Fruit fly (Drosophila melanogaster) whole organism, embryonic: Measurements from ENCODE around the gene EMC3.

Experiments used
- Aef1 ChIP-seq: fragments of 200-800 bp; sonication (Bioruptor generic); IDR thresholded peaks from 3 replicates; pipeline ENCODE4 v1.3.6; 2022; ENCODE audit warnings: missing biosample characterization, missing genetic modification characterization
- B-H2 ChIP-seq: fragments of 200-800 bp; sonication (Bioruptor generic); optimal IDR thresholded peaks from 2 replicates; lab custom pipeline; 2018; ENCODE audit warnings: missing biosample characterization, mild to moderate bottlenecking, missing genetic modification characterization
- CG10431 ChIP-seq: fragments of 200-800 bp; sonication (Bioruptor generic); optimal IDR thresholded peaks from 3 replicates; lab custom pipeline; 2018; ENCODE audit warnings: missing biosample characterization, mild to moderate bottlenecking, missing genetic modification characterization
- CG11247 ChIP-seq: fragments of 200-800 bp; sonication (Bioruptor generic); IDR thresholded peaks from 2 replicates; pipeline ENCODE4 v1.3.6; 2022; ENCODE audit warnings: missing biosample characterization, missing genetic modification characterization
- CG11456 ChIP-seq: fragments of 200-800 bp; sonication (Bioruptor generic); IDR thresholded peaks from 3 replicates; pipeline ENCODE4 v1.3.6; 2022; ENCODE audit warnings: missing biosample characterization, missing genetic modification characterization
- CG11504 ChIP-seq: fragments of 200-800 bp; sonication (Bioruptor generic); optimal IDR thresholded peaks from 3 replicates; lab custom pipeline; 2019; ENCODE audit warnings: missing biosample characterization, mild to moderate bottlenecking, missing genetic modification characterization, moderate library complexity
- CG11695 ChIP-seq: fragments of 200-800 bp; sonication (Bioruptor generic); IDR thresholded peaks from 3 replicates; pipeline ENCODE4 v1.3.6; 2022; ENCODE audit warnings: missing biosample characterization, missing genetic modification characterization
- CG11723 ChIP-seq: fragments of 200-800 bp; sonication (Bioruptor generic); optimal IDR thresholded peaks from 2 replicates; lab custom pipeline; 2017; ENCODE audit warnings: missing biosample characterization, mild to moderate bottlenecking, missing genetic modification characterization
- CG12155 ChIP-seq: fragments of 200-800 bp; sonication (Bioruptor generic); optimal IDR thresholded peaks from 3 replicates; lab custom pipeline; 2016; ENCODE audit warnings: missing biosample characterization, missing genetic modification characterization
- CG12236 ChIP-seq: fragments of 200-800 bp; sonication (Bioruptor generic); optimal IDR thresholded peaks from 2 replicates; lab custom pipeline; 2016; ENCODE audit warnings: missing biosample characterization, missing genetic modification characterization
- CG12659 ChIP-seq: fragments of 200-800 bp; sonication (Bioruptor generic); optimal IDR thresholded peaks from 3 replicates; lab custom pipeline; 2017; ENCODE audit warnings: mild to moderate bottlenecking, missing biosample characterization, missing genetic modification reagents, missing genetic modification characterization
- CG15514 ChIP-seq: fragments of 200-800 bp; sonication (Bioruptor generic); optimal IDR thresholded peaks from 3 replicates; lab custom pipeline; 2017; ENCODE audit warnings: missing biosample characterization, missing genetic modification characterization, mild to moderate bottlenecking, moderate library complexity, missing genetic modification reagents
- CG1603 ChIP-seq: fragments of 200-800 bp; sonication (Bioruptor generic); optimal IDR thresholded peaks from 2 replicates; lab custom pipeline; 2019; ENCODE audit warnings: missing biosample characterization, mild to moderate bottlenecking, missing genetic modification characterization, moderate library complexity
- CG16779 ChIP-seq: fragments of 200-800 bp; sonication (Bioruptor generic); IDR thresholded peaks from 2 replicates; pipeline ENCODE4 v1.3.6; 2022; ENCODE audit warnings: missing biosample characterization, missing genetic modification characterization
- CG17361 ChIP-seq: fragments of 200-800 bp; sonication (Bioruptor generic); IDR thresholded peaks from 3 replicates; pipeline ENCODE4 v1.3.6; 2022; ENCODE audit warnings: missing biosample characterization, missing genetic modification characterization
- CG2116 ChIP-seq: fragments of 200-800 bp; sonication (Bioruptor generic); optimal IDR thresholded peaks from 3 replicates; lab custom pipeline; 2018; ENCODE audit warnings: missing biosample characterization, mild to moderate bottlenecking, missing genetic modification characterization
- CG3838 ChIP-seq: fragments of 200-800 bp; sonication (Bioruptor generic); optimal IDR thresholded peaks from 3 replicates; lab custom pipeline; 2016; ENCODE audit warnings: missing biosample characterization, missing genetic modification characterization
- CG43689 ChIP-seq: fragments of 200-800 bp; sonication (Bioruptor generic); IDR thresholded peaks from 2 replicates; pipeline ENCODE4 v1.3.6; 2022; ENCODE audit warnings: missing biosample characterization, missing genetic modification characterization
- CG5180 ChIP-seq: fragments of 200-800 bp; sonication (Bioruptor generic); optimal IDR thresholded peaks from 3 replicates; lab custom pipeline; 2017; ENCODE audit warnings: missing biosample characterization, missing genetic modification characterization, mild to moderate bottlenecking, moderate library complexity, missing genetic modification reagents
- CG7372 ChIP-seq: fragments of 200-800 bp; sonication (Bioruptor generic); IDR thresholded peaks from 2 replicates; pipeline ENCODE4 v1.3.6; 2022; ENCODE audit warnings: missing biosample characterization, missing genetic modification characterization
- CG8924 ChIP-seq: fragments of 200-800 bp; optimal IDR thresholded peaks from 3 replicates; lab custom pipeline; 2019; ENCODE audit warnings: missing biosample characterization, mild to moderate bottlenecking, missing genetic modification characterization, moderate library complexity
- CG9932 ChIP-seq: fragments of 200-800 bp; sonication (Bioruptor generic); IDR thresholded peaks from 2 replicates; pipeline ENCODE4 v1.3.6; 2022; ENCODE audit warnings: missing biosample characterization, missing genetic modification characterization
- Dip3 ChIP-seq: fragments of 200-800 bp; sonication (Bioruptor generic); optimal IDR thresholded peaks from 3 replicates; lab custom pipeline; 2016; ENCODE audit warnings: missing biosample characterization, missing genetic modification characterization
- Elba2 ChIP-seq: fragments of 200-800 bp; sonication (Bioruptor generic); optimal IDR thresholded peaks from 3 replicates; lab custom pipeline; 2016; ENCODE audit warnings: missing biosample characterization, missing genetic modification characterization
- Fer3 ChIP-seq: fragments of 200-800 bp; sonication (Bioruptor generic); optimal IDR thresholded peaks from 2 replicates; lab custom pipeline; 2018; ENCODE audit warnings: missing biosample characterization, mild to moderate bottlenecking, missing genetic modification characterization, moderate library complexity
- Lpt ChIP-seq: fragments of >200 bp; optimal IDR thresholded peaks from 2 replicates; lab custom pipeline; 2018; ENCODE audit warnings: missing biosample characterization, missing genetic modification characterization
- Neu2 ChIP-seq: fragments of 200-800 bp; sonication (Bioruptor generic); optimal IDR thresholded peaks from 3 replicates; lab custom pipeline; 2016; ENCODE audit warnings: missing biosample characterization, missing genetic modification characterization, borderline replicate concordance
- Nf-YB ChIP-seq: fragments of 200-800 bp; sonication (Bioruptor generic); optimal IDR thresholded peaks from 3 replicates; lab custom pipeline; 2019; ENCODE audit warnings: missing biosample characterization, mild to moderate bottlenecking, missing genetic modification characterization, moderate library complexity
- NfI ChIP-seq: fragments of 200-800 bp; sonication (Bioruptor generic); optimal IDR thresholded peaks from 3 replicates; lab custom pipeline; 2018; ENCODE audit warnings: missing biosample characterization, mild to moderate bottlenecking, missing genetic modification characterization, moderate library complexity
- Poxn ChIP-seq: fragments of 200-800 bp; sonication (Bioruptor generic); IDR thresholded peaks from 2 replicates; pipeline ENCODE4 v1.3.6; 2022; ENCODE audit warnings: missing biosample characterization, missing genetic modification characterization
- Sox102F ChIP-seq: fragments of 200-800 bp; sonication (Bioruptor generic); optimal IDR thresholded peaks from 2 replicates; lab custom pipeline; 2018; ENCODE audit warnings: missing biosample characterization, mild to moderate bottlenecking, missing genetic modification characterization, moderate library complexity
- Trl ChIP-seq, 3 experiments: fragments of >200 bp in 2 of 3; fragments of 200-800 bp in 1 of 3; sonication (Bioruptor generic) in 1 of 3; optimal IDR thresholded peaks; 2 replicates in 1 of 3; 3 replicates in 2 of 3; lab custom pipeline; 2016 to 2017; ENCODE audit warnings: missing biosample characterization in 1 of 3, missing genetic modification characterization in 1 of 3
- Usf ChIP-seq: fragments of 200-800 bp; sonication (Bioruptor generic); optimal IDR thresholded peaks from 2 replicates; lab custom pipeline; 2017; ENCODE audit warnings: missing genotype, missing biosample characterization, missing genetic modification characterization
- ato ChIP-seq: fragments of 200-800 bp; sonication (Bioruptor generic); IDR thresholded peaks from 2 replicates; pipeline ENCODE4 v1.3.6; 2022; ENCODE audit warnings: missing biosample characterization, missing genetic modification characterization; ENCODE audit not compliant: partially characterized antibody
- bcd ChIP-seq: fragments of 200-800 bp; sonication (Bioruptor generic); optimal IDR thresholded peaks from 2 replicates; lab custom pipeline; 2017; ENCODE audit warnings: missing biosample characterization, mild to moderate bottlenecking, missing genetic modification characterization
- br ChIP-seq: fragments of >200 bp; optimal IDR thresholded peaks from 2 replicates; lab custom pipeline; 2017
- dimm ChIP-seq: fragments of 200-800 bp; sonication (Bioruptor generic); IDR thresholded peaks from 2 replicates; pipeline ENCODE4 v1.3.6; 2022; ENCODE audit warnings: missing biosample characterization, missing genetic modification characterization
- emc ChIP-seq: fragments of 200-800 bp; sonication (Bioruptor generic); optimal IDR thresholded peaks from 2 replicates; lab custom pipeline; 2016; ENCODE audit warnings: missing biosample characterization, missing genetic modification characterization
- ems ChIP-seq: fragments of 200-800 bp; sonication (Bioruptor generic); optimal IDR thresholded peaks from 3 replicates; lab custom pipeline; 2016; ENCODE audit warnings: missing biosample characterization, missing genetic modification characterization
- gt ChIP-seq: fragments of 200-800 bp; sonication (Bioruptor generic); IDR thresholded peaks from 2 replicates; pipeline ENCODE4 v1.3.6; 2022; ENCODE audit warnings: missing biosample characterization, missing genetic modification characterization
- kni ChIP-seq: fragments of 200-800 bp; sonication (Bioruptor generic); optimal IDR thresholded peaks from 3 replicates; lab custom pipeline; 2017; ENCODE audit warnings: mild to moderate bottlenecking, missing biosample characterization, missing genetic modification reagents, missing genetic modification characterization
- phol ChIP-seq: fragments of 200-800 bp; sonication (Bioruptor generic); optimal IDR thresholded peaks from 3 replicates; lab custom pipeline; 2018; ENCODE audit warnings: missing biosample characterization, mild to moderate bottlenecking, missing genetic modification characterization, moderate library complexity
- repo ChIP-seq: fragments of 200-800 bp; sonication (Bioruptor generic); optimal IDR thresholded peaks from 2 replicates; lab custom pipeline; 2016; ENCODE audit warnings: missing biosample characterization, missing genetic modification characterization
- ro ChIP-seq: fragments of 200-800 bp; sonication (Bioruptor generic); IDR thresholded peaks from 2 replicates; pipeline ENCODE4 v1.3.6; 2022; ENCODE audit warnings: missing biosample characterization, missing genetic modification characterization
- seq ChIP-seq: fragments of 200-800 bp; sonication (Bioruptor generic); IDR thresholded peaks from 2 replicates; pipeline ENCODE4 v1.3.6; 2022; ENCODE audit warnings: missing biosample characterization, missing genetic modification characterization
- shn ChIP-seq: fragments of 200-800 bp; sonication (Bioruptor generic); optimal IDR thresholded peaks from 3 replicates; lab custom pipeline; 2016; ENCODE audit warnings: missing biosample characterization, missing genetic modification characterization
- ssp ChIP-seq: fragments of 200-800 bp; sonication (Bioruptor generic); IDR thresholded peaks from 2 replicates; pipeline ENCODE4 v1.3.6; 2022; ENCODE audit warnings: missing biosample characterization, missing genetic modification characterization
- unpg ChIP-seq: fragments of 200-800 bp; sonication (Bioruptor generic); optimal IDR thresholded peaks from 3 replicates; lab custom pipeline; 2018; ENCODE audit warnings: missing biosample characterization, mild to moderate bottlenecking, missing genetic modification characterization, moderate library complexity
- vvl ChIP-seq: fragments of 200-800 bp; sonication (Bioruptor generic); IDR thresholded peaks from 2 replicates; pipeline ENCODE4 v1.3.6; 2022; ENCODE audit warnings: missing biosample characterization, missing genetic modification characterization
- zfh1 ChIP-seq: fragments of 200-800 bp; sonication (Bioruptor generic); IDR thresholded peaks from 3 replicates; pipeline ENCODE4 v1.3.6; 2022; ENCODE audit warnings: missing biosample characterization, missing genetic modification characterization

Gene EMC3

dm6 chr2L:10760422-10761166 is 28.4 kb upstream of the EMC3 start, which contains the start of gene CG6495 (continued):
- peak; percentile 0 for TF ChIP-seq CG5180 (GFP tag; lab: Kevin White, UChicago)
- no peak for TF ChIP-seq CG16779 (GFP tag; lab: Robert Waterston, UW)
- TF ChIP-seq seq (GFP tag; lab: Robert Waterston, UW): no peak
- TF ChIP-seq CG10431 (GFP tag; lab: Kevin White, UChicago): no peak
- no peak for TF ChIP-seq Lpt (GFP tag; lab: Kevin White, UChicago)
- TF ChIP-seq zfh1 (GFP tag; lab: Robert Waterston, UW): 0 out of 3 replicates have a peak, but pooled peaks have one; percentile 13
- no peak for TF ChIP-seq CG7372 (GFP tag; lab: Robert Waterston, UW)
- TF ChIP-seq CG12155 (GFP tag; lab: Kevin White, UChicago): peak; percentile 26
- no peak for TF ChIP-seq ro
- peak; percentile 75 for TF ChIP-seq CG8924 (tag; lab: Kevin White, UChicago)
- TF ChIP-seq CG11723 (GFP tag; lab: Kevin White, UChicago): no peak
- TF ChIP-seq Poxn (GFP tag; lab: Robert Waterston, UW): no peak
- no peak for TF ChIP-seq emc
- no peak for TF ChIP-seq Usf (GFP tag; lab: Kevin White, UChicago)
- peak; percentile 37; the same call in 1 of the 2 replicates for TF ChIP-seq ssp (GFP tag; lab: Robert Waterston, UW)
- TF ChIP-seq ems (GFP tag; lab: Kevin White, UChicago): peak; percentile 5
- peak; percentile 65 for TF ChIP-seq CG12659
- TF ChIP-seq CG9932 (GFP tag; lab: Robert Waterston, UW): no peak; the same call in 1 of the 2 replicates
- TF ChIP-seq CG12236 (GFP tag; lab: Kevin White, UChicago): no peak
- no peak for TF ChIP-seq NfI (GFP tag; lab: Kevin White, UChicago)
- no peak for TF ChIP-seq Elba2
- TF ChIP-seq br: no peak
- TF ChIP-seq kni (GFP tag; lab: Kevin White, UChicago): no peak
- TF ChIP-seq CG3838 (GFP tag; lab: Kevin White, UChicago): no peak
- TF ChIP-seq Neu2 (GFP tag; lab: Kevin White, UChicago): no peak
- TF ChIP-seq CG17361 (GFP tag; lab: Robert Waterston, UW): peak; percentile 58; the same call in 2 of the 3 replicates
- TF ChIP-seq ato (GFP tag; lab: Robert Waterston, UW): no peak
- no peak for TF ChIP-seq shn (GFP tag; lab: Kevin White, UChicago)
- peak; percentile 71 for TF ChIP-seq Sox102F (GFP tag; lab: Kevin White, UChicago)
- TF ChIP-seq CG11504 (tag; lab: Kevin White, UChicago): peak; percentile 78
- no peak for TF ChIP-seq repo (GFP tag; lab: Kevin White, UChicago)
- TF ChIP-seq bcd (GFP tag; lab: Kevin White, UChicago): peak; percentile 44
- TF ChIP-seq phol: peak; percentile 55
- TF ChIP-seq CG11247 (GFP tag; lab: Robert Waterston, UW): no peak
- TF ChIP-seq dimm (GFP tag; lab: Robert Waterston, UW): no peak
- peak; percentile 13 for TF ChIP-seq Nf-YB (GFP tag; lab: Kevin White, UChicago)
- TF ChIP-seq Dip3 (GFP tag; lab: Kevin White, UChicago): no peak
- no peak for TF ChIP-seq Aef1 (GFP tag; lab: Robert Waterston, UW)
- TF ChIP-seq B-H2 (GFP tag; lab: Kevin White, UChicago): no peak
- no peak for TF ChIP-seq gt (GFP tag; lab: Robert Waterston, UW)
- no peak for TF ChIP-seq CG43689 (GFP tag; lab: Robert Waterston, UW)
- peak; percentile 70 for TF ChIP-seq unpg (GFP tag; lab: Kevin White, UChicago)
- no peak for TF ChIP-seq CG1603 (tag; lab: Kevin White, UChicago)
- TF ChIP-seq CG15514 (GFP tag; lab: Kevin White, UChicago): peak; percentile 28
- TF ChIP-seq CG11456: no peak
- no peak for TF ChIP-seq Trl (optimal IDR thresholded peaks at IDR 0.05; lab: Kevin White, UChicago)
- no peak for TF ChIP-seq Trl (GFP tag; optimal IDR thresholded peaks at IDR 0.05; lab: Kevin White, UChicago)
- peak; percentile 60; the same call in 2 of the 3 replicates for TF ChIP-seq CG11695 (GFP tag; lab: Robert Waterston, UW)
- TF ChIP-seq CG2116: no peak
- TF ChIP-seq vvl (GFP tag; lab: Robert Waterston, UW): peak; percentile 65
- TF ChIP-seq Fer3 (tag; lab: Kevin White, UChicago): peak; percentile 56
